Worm (Caenorhabditis elegans): ENCODE results near the gene nex-1.
A peak's percentile ranks its signal among the peaks of the same experiment; 100 is the strongest.

nex-1 gene

DNA sequence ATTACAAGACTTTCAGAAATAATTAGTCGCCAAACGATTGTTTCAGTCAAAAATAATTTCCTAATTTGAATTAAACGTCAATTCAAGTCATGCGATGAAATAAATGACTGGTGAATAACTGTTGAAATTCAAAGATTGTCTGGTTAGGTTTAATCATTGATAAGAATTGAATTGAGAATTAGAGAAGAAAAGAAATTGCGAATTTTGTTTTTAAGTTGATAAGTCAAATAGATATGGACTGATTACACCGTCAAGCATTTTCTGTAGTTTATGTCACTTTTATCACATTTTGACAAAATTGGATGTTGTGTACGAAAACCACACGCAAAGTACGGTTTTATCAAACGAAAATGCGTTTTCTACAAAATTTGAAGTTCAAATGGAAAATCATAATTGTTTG lies 24.2 kb upstream of the nex-1 start:
- TF ChIP-seq sptf-1 (tag; optimal IDR thresholded peaks at IDR 0.05) (no peak), efl-1 (optimal IDR thresholded peaks at IDR 0.05) (no peak), efl-1 (GFP tag; optimal IDR thresholded peaks at IDR 0.05 in 1 of 2) (peak in 1 of 2 experiments; percentile 93), lin-35 (GFP tag; optimal IDR thresholded peaks at IDR 0.05) (peak in 1 of 2 experiments; percentile 62), hlh-4 (tag; optimal IDR thresholded peaks at IDR 0.05) (no peak), nhr-90 (tag; optimal IDR thresholded peaks at IDR 0.05; ENCODE audit: poor library complexity) (peak; percentile 40), lin-14 (GFP tag; optimal IDR thresholded peaks at IDR 0.05) (peak; percentile 48), sox-4 (tag; optimal IDR thresholded peaks at IDR 0.05) (no peak), ztf-4 (tag; optimal IDR thresholded peaks at IDR 0.05) (no peak), ceh-8 (GFP tag; optimal IDR thresholded peaks at IDR 0.05) (no peak), nhr-85 (tag) (peak; percentile 72), ama-1 (optimal IDR thresholded peaks at IDR 0.05) (no peak), snu-23 (GFP tag; optimal IDR thresholded peaks at IDR 0.05) (peak; percentile 18), nhr-19 (GFP tag; conservative IDR thresholded peaks at IDR 0.05) (0 out of 2 replicates have a peak, but pooled peaks have one; percentile 11), jun-1 (tag; optimal IDR thresholded peaks at IDR 0.05) (peak; percentile 12), dpl-1 (GFP tag; optimal IDR thresholded peaks at IDR 0.05) (no peak), nhr-71 (tag; optimal IDR thresholded peaks at IDR 0.05) (peak; percentile 50), tlp-1 (tag; optimal IDR thresholded peaks at IDR 0.05) (peak; percentile 40), swsn-7 (tag; optimal IDR thresholded peaks at IDR 0.05) (no peak), lir-3 (tag; optimal IDR thresholded peaks at IDR 0.05; ENCODE audit: poor library complexity) (peak; percentile 3), unc-98 (GFP tag; IDR thresholded peaks at IDR 0.05) (no peak), pqm-1 (tag; optimal IDR thresholded peaks at IDR 0.05) (peak; percentile 78), alr-1 (tag; optimal IDR thresholded peaks at IDR 0.05; ENCODE audit: borderline replicate concordance) (no peak), elt-3 (tag; optimal IDR thresholded peaks at IDR 0.05) (peak in 5 of 6 experiments; percentile 75 to 95 (median 83)), tbx-2 (tag; optimal IDR thresholded peaks at IDR 0.05) (peak; percentile 4), C34B4.2 (tag; optimal IDR thresholded peaks at IDR 0.05) (no peak), lsy-2 (tag; optimal IDR thresholded peaks at IDR 0.05) (peak in 1 of 2 experiments; percentile 35), C16A3.4 (tag; optimal IDR thresholded peaks at IDR 0.05) (peak; percentile 3), nhr-20 (tag; optimal IDR thresholded peaks at IDR 0.05) (peak; percentile 73), elt-2 (tag; optimal IDR thresholded peaks at IDR 0.05) (peak; percentile 93), nhr-47 (tag; optimal IDR thresholded peaks at IDR 0.05) (no peak)

DNA sequence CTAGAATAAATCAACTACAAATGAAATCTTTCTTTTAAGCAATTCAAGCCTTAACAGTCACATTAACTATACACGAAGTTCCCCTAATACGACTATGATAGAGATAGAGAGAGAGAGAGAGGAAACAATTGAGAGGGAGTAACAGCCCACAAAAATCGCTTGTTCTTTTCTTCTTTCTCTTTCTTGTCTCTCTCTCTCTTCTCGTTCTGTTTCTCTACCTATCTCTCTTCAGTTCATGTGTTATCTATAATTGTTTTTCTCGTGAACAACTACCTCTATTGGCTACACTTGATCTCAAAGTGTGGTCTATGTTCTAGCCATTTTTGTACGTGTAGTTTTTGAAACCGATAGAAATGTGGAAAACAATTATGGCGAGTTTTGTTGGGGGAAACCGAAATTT lies 22.8 kb upstream of the nex-1 start:
- TF ChIP-seq aha-1 (tag; optimal IDR thresholded peaks at IDR 0.05) (no peak), vab-15 (tag; optimal IDR thresholded peaks at IDR 0.05) (no peak), C34B4.2 (tag; optimal IDR thresholded peaks at IDR 0.05) (no peak), lsy-2 (tag; optimal IDR thresholded peaks at IDR 0.05) (peak; percentile 49 to 74), lir-3 (tag; optimal IDR thresholded peaks at IDR 0.05; ENCODE audit: poor library complexity) (peak; percentile 40), ztf-11 (tag; optimal IDR thresholded peaks at IDR 0.05) (no peak), unc-62 (GFP tag; optimal IDR thresholded peaks at IDR 0.05) (no peak), nhr-90 (tag; optimal IDR thresholded peaks at IDR 0.05; ENCODE audit: poor library complexity) (peak; percentile 67), ces-1 (GFP tag; optimal IDR thresholded peaks at IDR 0.05) (no peak), elt-2 (tag; optimal IDR thresholded peaks at IDR 0.05) (peak; percentile 71), dsc-1 (tag; optimal IDR thresholded peaks at IDR 0.05) (no peak), fkh-10 (GFP tag; optimal IDR thresholded peaks at IDR 0.05) (no peak), pag-3 (tag; optimal IDR thresholded peaks at IDR 0.05; ENCODE audit: borderline replicate concordance, insufficient read depth) (no peak), tbx-2 (tag; optimal IDR thresholded peaks at IDR 0.05) (peak; percentile 51), snpc-4 (tag; optimal IDR thresholded peaks at IDR 0.05) (no peak), isw-1 (GFP tag; IDR thresholded peaks at IDR 0.05) (no peak), mab-9 (GFP tag; IDR thresholded peaks at IDR 0.05) (no peak), nhr-19 (GFP tag; conservative IDR thresholded peaks at IDR 0.05) (peak; percentile 60), C16A3.4 (tag; optimal IDR thresholded peaks at IDR 0.05) (peak; percentile 43), zag-1 (tag; optimal IDR thresholded peaks at IDR 0.05) (no peak), ceh-63 (GFP tag; optimal IDR thresholded peaks at IDR 0.05) (no peak), nhr-84 (tag; optimal IDR thresholded peaks at IDR 0.05) (no peak), grh-1 (GFP tag; IDR thresholded peaks at IDR 0.05) (no peak), lin-13 (GFP tag; optimal IDR thresholded peaks at IDR 0.05) (peak; percentile 12), nhr-71 (tag; optimal IDR thresholded peaks at IDR 0.05) (peak; percentile 80), tlp-1 (tag; optimal IDR thresholded peaks at IDR 0.05) (no peak), zip-4 (GFP tag; optimal IDR thresholded peaks at IDR 0.05) (no peak), lin-14 (GFP tag; optimal IDR thresholded peaks at IDR 0.05) (peak; percentile 88), ceh-8 (GFP tag; optimal IDR thresholded peaks at IDR 0.05) (no peak), Y116A8C.19 (tag; optimal IDR thresholded peaks at IDR 0.05; ENCODE audit: borderline replicate concordance) (no peak), fos-1 (tag; optimal IDR thresholded peaks at IDR 0.05) (peak; percentile 28)

All from whole organism, L1 larva.